Worm (Caenorhabditis elegans) whole organism, mixed stage, embryonic: Measurements from ENCODE around the gene R03D7.8.

Experiments used
- lsy-2 ChIP-seq: fragments of 150-350 bp; optimal IDR thresholded peaks from 2 replicates; lab custom pipeline; 2014; ENCODE audit warnings: missing biosample characterization, missing genetic modification characterization
- mep-1 ChIP-seq: fragments of 150-350 bp; optimal IDR thresholded peaks from 2 replicates; lab custom pipeline; 2017; ENCODE audit warnings: missing biosample characterization, missing genetic modification reagents, missing genetic modification characterization, inconsistent platforms
- nhr-12 ChIP-seq: fragments of 150-350 bp; optimal IDR thresholded peaks from 2 replicates; lab custom pipeline; 2014; ENCODE audit warnings: missing biosample characterization, missing genetic modification characterization
- nhr-28 ChIP-seq: fragments of 150-350 bp; optimal IDR thresholded peaks from 2 replicates; lab custom pipeline; 2014; ENCODE audit warnings: missing biosample characterization, missing genetic modification characterization
- pha-4 ChIP-seq: fragments of 150-350 bp; optimal IDR thresholded peaks from 2 replicates; lab custom pipeline; 2018; ENCODE audit warnings: missing biosample characterization, missing genetic modification reagents, missing genetic modification characterization

DNA sequence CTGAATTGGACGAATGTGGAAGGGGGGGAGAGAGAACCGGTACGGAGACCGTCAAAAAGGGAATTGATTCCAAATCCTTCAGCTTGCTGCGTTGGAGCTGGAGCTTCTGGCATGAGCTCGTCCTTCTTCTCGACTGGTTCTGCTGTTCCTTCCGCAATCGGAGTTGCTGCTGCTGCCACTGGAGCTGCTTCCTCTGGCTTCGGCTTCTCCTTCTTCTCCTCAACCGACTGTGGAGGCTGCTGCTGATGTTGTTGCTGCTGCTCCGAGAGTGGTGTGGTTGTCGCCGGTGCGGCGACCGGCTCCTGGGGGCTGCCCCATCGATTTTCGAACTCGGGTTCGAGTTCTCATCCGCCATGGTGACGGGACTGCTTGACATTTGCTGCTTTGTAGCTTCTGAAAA lies 21.9 kb downstream of the R03D7.8 start, which contains the start of gene R03D7.2:
- TF ChIP-seq pha-4 (tag; lab: Kevin White, UChicago) (no peak), nhr-28 (tag; lab: Kevin White, UChicago) (no peak), lsy-2 (tag; lab: Kevin White, UChicago) (no peak), nhr-12 (no peak), mep-1 (tag; lab: Kevin White, UChicago) (no peak)
